Worm (Caenorhabditis elegans) whole organism, mixed stage, embryonic: Measurements from ENCODE around the gene F54F2.7.

ENCODE experiments used
- ceh-83 ChIP-seq: fragments of 200-800 bp; sonication (Bioruptor generic); optimal IDR thresholded peaks from 2 replicates; lab custom pipeline; 2018; ENCODE audit warnings: mild to moderate bottlenecking, missing genetic modification characterization, missing compliant biosample characterization
- elt-3 ChIP-seq: fragments of 150-350 bp; optimal IDR thresholded peaks from 2 replicates; lab custom pipeline; 2014; ENCODE audit warnings: missing biosample characterization, missing genetic modification characterization
- hlh-1 ChIP-seq: fragments of 150-350 bp; optimal IDR thresholded peaks from 2 replicates; lab custom pipeline; 2014; ENCODE audit warnings: missing biosample characterization, missing genetic modification reagents, missing genetic modification characterization
- mep-1 ChIP-seq: fragments of 150-350 bp; optimal IDR thresholded peaks from 2 replicates; lab custom pipeline; 2017; ENCODE audit warnings: missing biosample characterization, missing genetic modification reagents, missing genetic modification characterization, inconsistent platforms
- nhr-28 ChIP-seq: fragments of 150-350 bp; optimal IDR thresholded peaks from 2 replicates; lab custom pipeline; 2014; ENCODE audit warnings: missing biosample characterization, missing genetic modification characterization
- ztf-11 ChIP-seq: fragments of 150-350 bp; optimal IDR thresholded peaks from 2 replicates; lab custom pipeline; 2014; ENCODE audit warnings: missing biosample characterization, missing genetic modification characterization

ce11 chrIII:8811111-8811510 lies 4.0 kb upstream of the F54F2.7 start:
- TF ChIP-seq ztf-11 (tag; lab: Kevin White, UChicago) (no peak), hlh-1 (no peak), ceh-83 (no peak), mep-1 (tag; lab: Kevin White, UChicago) (no peak), elt-3 (no peak), nhr-28 (tag; lab: Kevin White, UChicago) (no peak)
